Fruit fly (Drosophila melanogaster): ENCODE measurements around the gene Jhbp15.

dm6 chr3R:21096532-21097143, 45.9 kb upstream of the Jhbp15 start:
- TF ChIP-seq psq (GFP tag; optimal IDR thresholded peaks at IDR 0.05) (no peak), usp (GFP tag; optimal IDR thresholded peaks at IDR 0.05) (no peak), Mio (GFP tag; optimal IDR thresholded peaks at IDR 0.05) (no peak), fru (GFP tag; optimal IDR thresholded peaks at IDR 0.05) (no peak), sv (GFP tag; optimal IDR thresholded peaks at IDR 0.05) (no peak), lola (GFP tag; optimal IDR thresholded peaks at IDR 0.05) (no peak)

Data from whole organism, wandering third instar larva.